Worm (Caenorhabditis elegans) whole organism, L4 larva: Measurements from ENCODE around the gene Y57A10A.13.

Experiments
- T26A8.4 ChIP-seq: fragments of 200-800 bp; sonication (Bioruptor generic); IDR thresholded peaks from 2 replicates; pipeline ENCODE4 v1.3.6; 2022; ENCODE audit warnings: missing genetic modification characterization, missing compliant biosample characterization
- daf-12 ChIP-seq: fragments of 150-350 bp; optimal IDR thresholded peaks from 2 replicates; lab custom pipeline; 2014; ENCODE audit warnings: missing biosample characterization, missing genetic modification reagents, missing genetic modification characterization
- nhr-76 ChIP-seq: fragments of 150-350 bp; optimal IDR thresholded peaks from 2 replicates; lab custom pipeline; 2014; ENCODE audit warnings: missing biosample characterization, missing genetic modification characterization
- rbr-2 ChIP-seq: sonication (generic microtip); optimal IDR thresholded peaks from 2 replicates; lab custom pipeline; 2016; ENCODE audit warnings: missing genotype, missing genetic modification characterization, missing compliant biosample characterization
- sdz-12 ChIP-seq: fragments of 200-800 bp; sonication (Bioruptor generic); optimal IDR thresholded peaks from 2 replicates; lab custom pipeline; 2018; ENCODE audit warnings: mild to moderate bottlenecking, missing genetic modification characterization, missing compliant biosample characterization
- set-16 ChIP-seq: fragments of 200-800 bp; sonication (Bioruptor generic); IDR thresholded peaks from 2 replicates; pipeline ENCODE4 v1.3.6; 2022; ENCODE audit warnings: missing genetic modification reagents, missing genetic modification characterization, missing compliant biosample characterization
- unc-39 ChIP-seq: sonication (generic microtip); optimal IDR thresholded peaks from 2 replicates; lab custom pipeline; 2017; ENCODE audit warnings: missing biosample characterization, missing genetic modification characterization
- zag-1 ChIP-seq: fragments of 150-350 bp; optimal IDR thresholded peaks from 2 replicates; lab custom pipeline; 2014; ENCODE audit warnings: missing biosample characterization, missing genetic modification characterization
- ztf-11 ChIP-seq: fragments of 150-350 bp; optimal IDR thresholded peaks from 2 replicates; lab custom pipeline; 2014; ENCODE audit warnings: missing biosample characterization, missing genetic modification characterization

DNA sequence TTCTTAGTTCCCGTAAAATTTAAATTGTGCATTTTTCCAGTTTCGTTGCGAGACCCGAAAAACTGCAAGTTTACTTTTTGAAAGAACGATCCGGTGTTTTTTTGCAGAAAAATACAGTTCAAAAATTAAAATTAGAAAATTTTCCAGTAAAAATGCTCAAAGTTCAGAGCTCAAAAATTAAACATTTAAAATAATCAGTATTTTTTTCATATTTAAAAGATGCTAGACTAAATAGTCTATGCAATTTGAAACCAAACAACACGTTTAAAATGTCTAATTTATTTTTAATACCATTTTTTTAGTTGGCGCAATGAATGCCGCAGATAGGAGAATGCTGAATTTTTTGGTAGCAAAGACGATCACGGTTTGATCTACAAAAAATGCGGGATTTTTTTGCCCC, 37.4 kb downstream of the Y57A10A.13 start, which contains the start of gene Y57A10A.2:
- TF ChIP-seq set-16 (GFP tag; lab: Robert Waterston, UW), result no peak
- TF ChIP-seq unc-39 (tag; lab: Kevin White, UChicago), result no peak
- no peak for TF ChIP-seq nhr-76 (tag; lab: Kevin White, UChicago)
- TF ChIP-seq ztf-11, result no peak
- TF ChIP-seq rbr-2 (tag; lab: Kevin White, UChicago), result no peak
- TF ChIP-seq daf-12, result no peak
- TF ChIP-seq T26A8.4, result no peak
- no peak for TF ChIP-seq sdz-12 (GFP tag; lab: Kevin White, UChicago)
- TF ChIP-seq zag-1, result no peak
